5 fruit fly cellular contexts compared by ENCODE assay signal in genomic region chr2L:5044892-5045619, dm6.
A peak's percentile ranks its signal among the peaks of the same experiment; 100 is the strongest.
TF ChIP-seq lines count a peak whose summit lies in the region.

No protein-coding gene starts in this region.

- TF ChIP-seq CTCF in whole organism, embryonic (GFP tag; optimal IDR thresholded peaks at IDR 0.05; lab: Kevin White, UChicago) = peak; percentile 18

TF ChIP-seq in whole organism, adult, 20 proteins besides CTCF, POLR2A, EP300 and RAD21 (continues in another document):
- TF ChIP-seq toe (GFP tag; optimal IDR thresholded peaks at IDR 0.05; lab: Kevin White, UChicago) (no peak), CG5204 (GFP tag; optimal IDR thresholded peaks at IDR 0.05; lab: Kevin White, UChicago) (peak; percentile 15), CG7045 (GFP tag; optimal IDR thresholded peaks at IDR 0.05; lab: Kevin White, UChicago) (no peak), CG11617 (GFP tag; optimal IDR thresholded peaks at IDR 0.05; lab: Kevin White, UChicago) (peak; percentile 57), pad (GFP tag; optimal IDR thresholded peaks at IDR 0.05; lab: Kevin White, UChicago) (peak; percentile 18), Hr96 (GFP tag; optimal IDR thresholded peaks at IDR 0.05; lab: Kevin White, UChicago) (no peak), Mnt (GFP tag; optimal IDR thresholded peaks at IDR 0.05; lab: Kevin White, UChicago) (peak; percentile 33), cic (GFP tag; optimal IDR thresholded peaks at IDR 0.05; lab: Kevin White, UChicago) (peak; percentile 13), Clk (GFP tag; optimal IDR thresholded peaks at IDR 0.05; lab: Kevin White, UChicago) (no peak), cnc (optimal IDR thresholded peaks at IDR 0.05; lab: Kevin White, UChicago) (no peak), Crg-1 (GFP tag; optimal IDR thresholded peaks at IDR 0.05; lab: Kevin White, UChicago) (peak; percentile 34), CG14711 (tag; optimal IDR thresholded peaks at IDR 0.05; lab: Kevin White, UChicago) (no peak), CG33017 (tag; optimal IDR thresholded peaks at IDR 0.05; lab: Kevin White, UChicago) (peak; percentile 57), CG7101 (tag; optimal IDR thresholded peaks at IDR 0.05; lab: Kevin White, UChicago) (peak; percentile 48), ovo (GFP tag; optimal IDR thresholded peaks at IDR 0.05; lab: Kevin White, UChicago) (peak; percentile 58), CG1620 (GFP tag; optimal IDR thresholded peaks at IDR 0.05; lab: Kevin White, UChicago) (peak; percentile 4), kay (GFP tag; lab: Kevin White, UChicago; ENCODE audit: borderline replicate concordance) (peak; percentile 66), bab1 (GFP tag; optimal IDR thresholded peaks at IDR 0.05; lab: Kevin White, UChicago) (no peak)

TF ChIP-seq in whole organism, embryonic, 481 proteins besides CTCF, POLR2A, EP300 and RAD21 (continues in another document):
- TF ChIP-seq CG5180 (GFP tag; optimal IDR thresholded peaks at IDR 0.05; lab: Kevin White, UChicago) (peak; percentile 26), danr (GFP tag; IDR thresholded peaks at IDR 0.05; lab: Robert Waterston, UW) (peak; percentile 11; the same call in 1 of the 2 replicates), Bteb2 (GFP tag; optimal IDR thresholded peaks at IDR 0.05; lab: Kevin White, UChicago) (no peak), CG2129 (GFP tag; IDR thresholded peaks at IDR 0.05; lab: Robert Waterston, UW; ENCODE audit: partially characterized antibody) (no peak), CG10654 (GFP tag; optimal IDR thresholded peaks at IDR 0.05; lab: Kevin White, UChicago) (peak; percentile 14), CG11696 (GFP tag; IDR thresholded peaks at IDR 0.05; lab: Robert Waterston, UW) (peak; percentile 41; the same call in 1 of the 2 replicates), CG9932 (GFP tag; IDR thresholded peaks at IDR 0.05; lab: Robert Waterston, UW) (peak; percentile 51), CG11085 (GFP tag; IDR thresholded peaks at IDR 0.05; lab: Robert Waterston, UW) (peak; percentile 43; the same call in 1 of the 2 replicates), CG10267 (tag; optimal IDR thresholded peaks at IDR 0.05; lab: Kevin White, UChicago) (peak; percentile 53), CG31441 (GFP tag; IDR thresholded peaks at IDR 0.05; lab: Robert Waterston, UW) (peak; percentile 83), trem (tag; optimal IDR thresholded peaks at IDR 0.05; lab: Kevin White, UChicago) (peak; percentile 11), ATbp (GFP tag; optimal IDR thresholded peaks at IDR 0.05; lab: Kevin White, UChicago) (peak; percentile 56), CG32532 (GFP tag; IDR thresholded peaks at IDR 0.05; lab: Robert Waterston, UW) (peak; percentile 72), bcd (GFP tag; optimal IDR thresholded peaks at IDR 0.05; lab: Kevin White, UChicago) (peak; percentile 62), CG15011 (GFP tag; optimal IDR thresholded peaks at IDR 0.05; lab: Kevin White, UChicago) (peak; percentile 21), Nf-YB (GFP tag; optimal IDR thresholded peaks at IDR 0.05; lab: Kevin White, UChicago) (peak; percentile 43), peb (GFP tag; IDR thresholded peaks at IDR 0.05; lab: Robert Waterston, UW) (no peak), tll (GFP tag; optimal IDR thresholded peaks at IDR 0.05; lab: Kevin White, UChicago) (no peak)

TF ChIP-seq in whole organism, prepupa, 60 proteins besides CTCF, POLR2A, EP300 and RAD21 (continues in another document):
- TF ChIP-seq Gug (GFP tag; IDR thresholded peaks at IDR 0.05; lab: Robert Waterston, UW) (peak; percentile 18; the same call in 1 of the 2 replicates), spab (GFP tag; optimal IDR thresholded peaks at IDR 0.05; lab: Kevin White, UChicago) (no peak), CG34406 (GFP tag; optimal IDR thresholded peaks at IDR 0.05; lab: Kevin White, UChicago) (peak; percentile 11), Blimp-1 (GFP tag; optimal IDR thresholded peaks at IDR 0.05; lab: Kevin White, UChicago) (no peak), acj6 (GFP tag; optimal IDR thresholded peaks at IDR 0.05; lab: Kevin White, UChicago) (peak; percentile 36), CG1621 (tag; optimal IDR thresholded peaks at IDR 0.05; lab: Kevin White, UChicago) (peak; percentile 20), Eip75B (GFP tag; optimal IDR thresholded peaks at IDR 0.05; lab: Kevin White, UChicago) (peak; percentile 43), CG31627 (GFP tag; optimal IDR thresholded peaks at IDR 0.05; lab: Kevin White, UChicago) (peak; percentile 40), Met (GFP tag; optimal IDR thresholded peaks at IDR 0.05; lab: Kevin White, UChicago) (peak; percentile 66), Hr38 (GFP tag; optimal IDR thresholded peaks at IDR 0.05; lab: Kevin White, UChicago) (no peak), CG16779 (tag; optimal IDR thresholded peaks at IDR 0.05; lab: Kevin White, UChicago) (peak; percentile 38), Eip93F (GFP tag; optimal IDR thresholded peaks at IDR 0.05; lab: Kevin White, UChicago) (peak; percentile 30), Smox (GFP tag; optimal IDR thresholded peaks at IDR 0.05; lab: Kevin White, UChicago) (peak; percentile 46), CG10631 (GFP tag; optimal IDR thresholded peaks at IDR 0.05; lab: Kevin White, UChicago) (peak; percentile 57), CG6163 (GFP tag; IDR thresholded peaks at IDR 0.05; lab: Robert Waterston, UW) (peak; percentile 59), salr (GFP tag; optimal IDR thresholded peaks at IDR 0.05; lab: Kevin White, UChicago) (peak in 1 of 2 experiments; percentile 35), Ets96B (tag; optimal IDR thresholded peaks at IDR 0.05; lab: Kevin White, UChicago) (no peak), CG11294 (GFP tag; IDR thresholded peaks at IDR 0.05; lab: Robert Waterston, UW) (peak; percentile 17; the same call in 1 of the 2 replicates), Eip78C (GFP tag; lab: Kevin White, UChicago) (peak; percentile 78)

TF ChIP-seq in whole organism, pupa, 21 proteins besides CTCF, POLR2A, EP300 and RAD21 (continues in another document):
- peak; percentile 55 for TF ChIP-seq Ets98B (GFP tag; IDR thresholded peaks at IDR 0.05; lab: Robert Waterston, UW)
- peak; percentile 52 for TF ChIP-seq Pif1A (GFP tag; optimal IDR thresholded peaks at IDR 0.05; lab: Kevin White, UChicago)
- TF ChIP-seq CG13204 (GFP tag; optimal IDR thresholded peaks at IDR 0.05; lab: Kevin White, UChicago) = peak; percentile 25
- peak; percentile 25; the same call in 1 of the 2 replicates for TF ChIP-seq CG10348 (GFP tag; IDR thresholded peaks at IDR 0.05; lab: Robert Waterston, UW)
- peak; percentile 10 for TF ChIP-seq CG15710 (tag; optimal IDR thresholded peaks at IDR 0.05; lab: Kevin White, UChicago)
- TF ChIP-seq EcR (GFP tag; optimal IDR thresholded peaks at IDR 0.05; lab: Kevin White, UChicago) = peak; percentile 97
- TF ChIP-seq CG4496 (GFP tag; IDR thresholded peaks at IDR 0.05; lab: Robert Waterston, UW) = peak; percentile 53
- TF ChIP-seq CG9948 (tag; optimal IDR thresholded peaks at IDR 0.05; lab: Kevin White, UChicago) = peak; percentile 9
- peak; percentile 5 for TF ChIP-seq CG34367 (tag; optimal IDR thresholded peaks at IDR 0.05; lab: Kevin White, UChicago)
- TF ChIP-seq Pif1B (GFP tag; optimal IDR thresholded peaks at IDR 0.05; lab: Kevin White, UChicago) = peak; percentile 57
- no peak for TF ChIP-seq gl (tag; optimal IDR thresholded peaks at IDR 0.05; lab: Kevin White, UChicago)
- peak; percentile 23 for TF ChIP-seq CG8301 (tag; optimal IDR thresholded peaks at IDR 0.05; lab: Kevin White, UChicago)
- no peak for TF ChIP-seq rn (GFP tag; IDR thresholded peaks at IDR 0.05; lab: Robert Waterston, UW)
- peak; percentile 69; the same call in 2 of the 3 replicates for TF ChIP-seq fd96Ca (GFP tag; IDR thresholded peaks at IDR 0.05; lab: Robert Waterston, UW)
- peak; percentile 0 for TF ChIP-seq CG8159 (tag; optimal IDR thresholded peaks at IDR 0.05; lab: Kevin White, UChicago)
- TF ChIP-seq CG32121 (GFP tag; IDR thresholded peaks at IDR 0.05; lab: Robert Waterston, UW) = peak; percentile 41; the same call in 1 of the 2 replicates
- TF ChIP-seq CG17806 (tag; optimal IDR thresholded peaks at IDR 0.05; lab: Kevin White, UChicago) = peak; percentile 3
- no peak for TF ChIP-seq D1 (tag; optimal IDR thresholded peaks at IDR 0.05; lab: Kevin White, UChicago)
- 0 out of 2 replicates have a peak, but pooled peaks have one; percentile 25 for TF ChIP-seq CG12605 (GFP tag; IDR thresholded peaks at IDR 0.05; lab: Robert Waterston, UW)
- TF ChIP-seq CG14655 (GFP tag; optimal IDR thresholded peaks at IDR 0.05; lab: Kevin White, UChicago) = peak; percentile 57

TF ChIP-seq in whole organism, wandering third instar larva, 38 proteins besides CTCF, POLR2A, EP300 and RAD21 (continues in another document):
- TF ChIP-seq fru (GFP tag; optimal IDR thresholded peaks at IDR 0.05; lab: Kevin White, UChicago) (no peak), tai (GFP tag; optimal IDR thresholded peaks at IDR 0.05; lab: Kevin White, UChicago) (no peak), GATAd (GFP tag; optimal IDR thresholded peaks at IDR 0.05; lab: Kevin White, UChicago) (no peak), psq (GFP tag; optimal IDR thresholded peaks at IDR 0.05; lab: Kevin White, UChicago) (no peak), Myc (optimal IDR thresholded peaks at IDR 0.05; lab: Kevin White, UChicago) (no peak), sage (GFP tag; optimal IDR thresholded peaks at IDR 0.05; lab: Kevin White, UChicago) (no peak), ey (GFP tag; optimal IDR thresholded peaks at IDR 0.05; lab: Kevin White, UChicago) (peak; percentile 44), N (GFP tag; optimal IDR thresholded peaks at IDR 0.05; lab: Kevin White, UChicago) (no peak), br (GFP tag; optimal IDR thresholded peaks at IDR 0.05; lab: Kevin White, UChicago) (peak; percentile 52), Hr78 (GFP tag; optimal IDR thresholded peaks at IDR 0.05; lab: Kevin White, UChicago) (no peak), Hnf4 (GFP tag; optimal IDR thresholded peaks at IDR 0.05; lab: Kevin White, UChicago) (peak; percentile 15), woc (GFP tag; optimal IDR thresholded peaks at IDR 0.05; lab: Kevin White, UChicago) (no peak), usp (GFP tag; optimal IDR thresholded peaks at IDR 0.05; lab: Kevin White, UChicago) (no peak), dsf (GFP tag; optimal IDR thresholded peaks at IDR 0.05; lab: Kevin White, UChicago; ENCODE audit: borderline replicate concordance) (no peak), CG9705 (GFP tag; optimal IDR thresholded peaks at IDR 0.05; lab: Kevin White, UChicago) (no peak), Dfd (GFP tag; optimal IDR thresholded peaks at IDR 0.05; lab: Kevin White, UChicago) (no peak), HLH106 (tag; optimal IDR thresholded peaks at IDR 0.05; lab: Kevin White, UChicago) (peak; percentile 28), CrebA (GFP tag; optimal IDR thresholded peaks at IDR 0.05; lab: Kevin White, UChicago; ENCODE audit: borderline replicate concordance) (no peak), pan (optimal IDR thresholded peaks at IDR 0.05; lab: Kevin White, UChicago) (no peak), foxo (GFP tag; optimal IDR thresholded peaks at IDR 0.05; lab: Kevin White, UChicago) (peak in 1 of 2 experiments; percentile 43), jim (GFP tag; optimal IDR thresholded peaks at IDR 0.05; lab: Kevin White, UChicago) (no peak), h (GFP tag; optimal IDR thresholded peaks at IDR 0.05; lab: Kevin White, UChicago) (peak; percentile 55), CG32264 (GFP tag; optimal IDR thresholded peaks at IDR 0.05; lab: Kevin White, UChicago) (no peak), Abd-B (GFP tag; optimal IDR thresholded peaks at IDR 0.05; lab: Kevin White, UChicago) (no peak), lola (GFP tag; optimal IDR thresholded peaks at IDR 0.05; lab: Kevin White, UChicago) (no peak)
